Worm (Caenorhabditis elegans) whole organism, late embryonic: ENCODE measurements around the gene rpl-43.
A peak's percentile ranks its signal among the peaks of the same experiment; 100 is the strongest.

Experiments used
- C08G9.2 ChIP-seq: sonication (generic microtip); optimal IDR thresholded peaks from 2 replicates; lab custom pipeline; 2016; ENCODE audit warnings: mild to moderate bottlenecking, missing genetic modification characterization, moderate library complexity, missing compliant biosample characterization
- C38D4.7 ChIP-seq: fragments of 200-800 bp; sonication (Bioruptor generic); optimal IDR thresholded peaks from 2 replicates; lab custom pipeline; 2018; ENCODE audit warnings: mild to moderate bottlenecking, missing genetic modification characterization, moderate library complexity, missing compliant biosample characterization
- F13H6.1 ChIP-seq: sonication (generic microtip); optimal IDR thresholded peaks from 2 replicates; lab custom pipeline; 2016; ENCODE audit warnings: missing genetic modification characterization, missing compliant biosample characterization
- K09A11.1 ChIP-seq: sonication (generic microtip); optimal IDR thresholded peaks from 2 replicates; lab custom pipeline; 2017; ENCODE audit warnings: antibody characterized with exemption, mild to moderate bottlenecking, missing genetic modification characterization, missing compliant biosample characterization; ENCODE audit not compliant: insufficient read depth
- ahr-1 ChIP-seq: sonication (generic microtip); optimal IDR thresholded peaks from 2 replicates; lab custom pipeline; 2016; ENCODE audit warnings: missing genetic modification characterization, missing compliant biosample characterization
- ama-1 ChIP-seq: fragments of 150-350 bp; optimal IDR thresholded peaks from 2 replicates; lab custom pipeline; 2014
- ceh-14 ChIP-seq: sonication (generic microtip); optimal IDR thresholded peaks from 2 replicates; lab custom pipeline; 2016; ENCODE audit warnings: missing genotype, missing genetic modification characterization, missing compliant biosample characterization
- ceh-18 ChIP-seq: sonication (generic microtip); optimal IDR thresholded peaks from 2 replicates; lab custom pipeline; 2016; ENCODE audit warnings: missing genetic modification characterization, missing compliant biosample characterization
- ceh-19 ChIP-seq: fragments of 200-800 bp; sonication (Bioruptor generic); optimal IDR thresholded peaks from 2 replicates; lab custom pipeline; 2018; ENCODE audit warnings: mild to moderate bottlenecking, missing genetic modification characterization, missing compliant biosample characterization
- ceh-2 ChIP-seq: sonication (generic microtip); optimal IDR thresholded peaks from 2 replicates; lab custom pipeline; 2016; ENCODE audit warnings: missing genotype, missing genetic modification characterization, missing compliant biosample characterization
- ceh-22 ChIP-seq: sonication (generic microtip); optimal IDR thresholded peaks from 2 replicates; lab custom pipeline; 2017; ENCODE audit warnings: missing biosample characterization, missing genetic modification characterization
- ceh-24 ChIP-seq: sonication (generic microtip); optimal IDR thresholded peaks from 2 replicates; lab custom pipeline; 2016; ENCODE audit warnings: mild to moderate bottlenecking, missing genetic modification characterization, missing compliant biosample characterization
- ceh-30 ChIP-seq: fragments of 150-350 bp; optimal IDR thresholded peaks from 2 replicates; lab custom pipeline; 2014; ENCODE audit warnings: missing biosample characterization, missing genetic modification characterization
- ceh-45 ChIP-seq: fragments of 200-800 bp; sonication (Bioruptor generic); IDR thresholded peaks from 2 replicates; pipeline ENCODE4 v1.3.6; 2022; ENCODE audit warnings: missing genetic modification reagents, missing genetic modification characterization, missing compliant biosample characterization
- ceh-48 ChIP-seq: sonication (generic microtip); optimal IDR thresholded peaks from 2 replicates; lab custom pipeline; 2016; ENCODE audit warnings: missing genetic modification characterization, inconsistent platforms, missing compliant biosample characterization
- ceh-9 ChIP-seq: sonication (generic microtip); optimal IDR thresholded peaks from 2 replicates; lab custom pipeline; 2016; ENCODE audit warnings: mild to moderate bottlenecking, missing genetic modification characterization, inconsistent platforms, missing compliant biosample characterization
- dmd-4 ChIP-seq: sonication (generic microtip); optimal IDR thresholded peaks from 2 replicates; lab custom pipeline; 2016; ENCODE audit warnings: borderline replicate concordance, missing genetic modification characterization, missing compliant biosample characterization
- dve-1 ChIP-seq: sonication (generic microtip); optimal IDR thresholded peaks from 2 replicates; lab custom pipeline; 2017; ENCODE audit warnings: antibody characterized with exemption, mild to moderate bottlenecking, missing genetic modification characterization, missing compliant biosample characterization
- elt-2 ChIP-seq: sonication (generic microtip); optimal IDR thresholded peaks from 2 replicates; lab custom pipeline; 2016; ENCODE audit warnings: missing genetic modification reagents, missing genetic modification characterization, missing compliant biosample characterization
- fax-1 ChIP-seq: sonication (generic microtip); optimal IDR thresholded peaks from 2 replicates; lab custom pipeline; 2016; ENCODE audit warnings: missing genotype, missing genetic modification characterization, missing compliant biosample characterization
- hlh-13 ChIP-seq: fragments of 200-800 bp; sonication (Bioruptor generic); optimal IDR thresholded peaks from 2 replicates; lab custom pipeline; 2018; ENCODE audit warnings: mild to moderate bottlenecking, missing genetic modification characterization, missing compliant biosample characterization
- hlh-15 ChIP-seq: sonication (generic microtip); optimal IDR thresholded peaks from 2 replicates; lab custom pipeline; 2016; ENCODE audit warnings: missing genetic modification characterization, missing compliant biosample characterization
- hlh-6 ChIP-seq: sonication (generic microtip); optimal IDR thresholded peaks from 2 replicates; lab custom pipeline; 2016; ENCODE audit warnings: missing genotype, missing genetic modification characterization, missing compliant biosample characterization
- lim-6 ChIP-seq: sonication (generic microtip); optimal IDR thresholded peaks from 2 replicates; lab custom pipeline; 2016; ENCODE audit warnings: missing genetic modification characterization, missing compliant biosample characterization
- lin-11 ChIP-seq: fragments of 200-800 bp; sonication (Bioruptor generic); optimal IDR thresholded peaks from 2 replicates; lab custom pipeline; 2018; ENCODE audit warnings: mild to moderate bottlenecking, missing genetic modification characterization, missing compliant biosample characterization
- mec-3 ChIP-seq: sonication (generic microtip); optimal IDR thresholded peaks from 2 replicates; lab custom pipeline; 2016; ENCODE audit warnings: borderline replicate concordance, missing genetic modification characterization, missing compliant biosample characterization
- nfya-1 ChIP-seq: sonication (generic microtip); optimal IDR thresholded peaks from 2 replicates; lab custom pipeline; 2017; ENCODE audit warnings: missing genetic modification characterization, mild to moderate bottlenecking, missing compliant biosample characterization, antibody characterized with exemption, moderate library complexity
- nhr-11 ChIP-seq: fragments of 150-350 bp; optimal IDR thresholded peaks from 2 replicates; lab custom pipeline; 2014; ENCODE audit warnings: missing biosample characterization, missing genetic modification characterization
- npax-4 ChIP-seq: sonication (generic microtip); optimal IDR thresholded peaks from 2 replicates; lab custom pipeline; 2016; ENCODE audit warnings: missing genetic modification characterization, missing compliant biosample characterization
- odd-2 ChIP-seq: sonication (generic microtip); optimal IDR thresholded peaks from 2 replicates; lab custom pipeline; 2017; ENCODE audit warnings: antibody characterized with exemption, mild to moderate bottlenecking, missing genetic modification characterization, missing compliant biosample characterization
- pag-3 ChIP-seq: sonication (generic microtip); optimal IDR thresholded peaks from 2 replicates; lab custom pipeline; 2016; ENCODE audit warnings: missing compliant biosample characterization, missing genetic modification characterization, borderline replicate concordance
- pat-9 ChIP-seq: fragments of 200-800 bp; sonication (Bioruptor generic); optimal IDR thresholded peaks from 2 replicates; lab custom pipeline; 2018; ENCODE audit warnings: mild to moderate bottlenecking, missing genetic modification characterization, moderate library complexity, missing compliant biosample characterization
- pax-1 ChIP-seq: fragments of 150-350 bp; optimal IDR thresholded peaks from 2 replicates; lab custom pipeline; 2014; ENCODE audit warnings: missing biosample characterization, missing genetic modification characterization
- pha-2 ChIP-seq: sonication (generic microtip); optimal IDR thresholded peaks from 2 replicates; lab custom pipeline; 2017; ENCODE audit warnings: mild to moderate bottlenecking, missing genetic modification characterization, missing compliant biosample characterization
- pros-1 ChIP-seq: fragments of 150-350 bp; optimal IDR thresholded peaks from 2 replicates; lab custom pipeline; 2014; ENCODE audit warnings: missing biosample characterization, missing genetic modification reagents, missing genetic modification characterization
- ref-2 ChIP-seq: sonication (generic microtip); optimal IDR thresholded peaks from 2 replicates; lab custom pipeline; 2016; ENCODE audit warnings: missing genetic modification characterization, missing compliant biosample characterization
- rnt-1 ChIP-seq: sonication (generic microtip); optimal IDR thresholded peaks from 2 replicates; lab custom pipeline; 2016; ENCODE audit warnings: missing genetic modification characterization, missing compliant biosample characterization
- sdc-2 ChIP-seq: sonication (generic microtip); optimal IDR thresholded peaks from 2 replicates; lab custom pipeline; 2016; ENCODE audit warnings: missing genotype, missing genetic modification characterization, missing compliant biosample characterization
- sox-2 ChIP-seq: fragments of 200-800 bp; sonication (Bioruptor generic); IDR thresholded peaks from 2 replicates; pipeline ENCODE4 v1.3.6; 2022; ENCODE audit warnings: missing genetic modification reagents, missing genetic modification characterization, missing compliant biosample characterization
- sox-4 ChIP-seq: sonication (generic microtip); optimal IDR thresholded peaks from 2 replicates; lab custom pipeline; 2017; ENCODE audit warnings: mild to moderate bottlenecking, missing genetic modification characterization, inconsistent platforms, missing compliant biosample characterization
- syd-9 ChIP-seq: sonication (generic microtip); optimal IDR thresholded peaks from 2 replicates; lab custom pipeline; 2016; ENCODE audit warnings: mild to moderate bottlenecking, missing genetic modification characterization, moderate library complexity, missing compliant biosample characterization
- ttx-3 ChIP-seq: sonication (generic microtip); optimal IDR thresholded peaks from 2 replicates; lab custom pipeline; 2016; ENCODE audit warnings: missing genetic modification reagents, missing genetic modification characterization, missing compliant biosample characterization
- unc-42 ChIP-seq: sonication (generic microtip); optimal IDR thresholded peaks from 2 replicates; lab custom pipeline; 2016; ENCODE audit warnings: missing genotype, missing genetic modification characterization, missing compliant biosample characterization
- unc-55 ChIP-seq: sonication (generic microtip); optimal IDR thresholded peaks from 2 replicates; lab custom pipeline; 2017; ENCODE audit warnings: missing biosample characterization, missing genetic modification reagents, missing genetic modification characterization
- unc-86 ChIP-seq: sonication (generic microtip); optimal IDR thresholded peaks from 2 replicates; lab custom pipeline; 2016; ENCODE audit warnings: missing genetic modification characterization, missing compliant biosample characterization
- ztf-16 ChIP-seq: sonication (generic microtip); optimal IDR thresholded peaks from 2 replicates; lab custom pipeline; 2017; ENCODE audit warnings: missing genetic modification characterization, missing compliant biosample characterization

rpl-43 gene

DNA sequence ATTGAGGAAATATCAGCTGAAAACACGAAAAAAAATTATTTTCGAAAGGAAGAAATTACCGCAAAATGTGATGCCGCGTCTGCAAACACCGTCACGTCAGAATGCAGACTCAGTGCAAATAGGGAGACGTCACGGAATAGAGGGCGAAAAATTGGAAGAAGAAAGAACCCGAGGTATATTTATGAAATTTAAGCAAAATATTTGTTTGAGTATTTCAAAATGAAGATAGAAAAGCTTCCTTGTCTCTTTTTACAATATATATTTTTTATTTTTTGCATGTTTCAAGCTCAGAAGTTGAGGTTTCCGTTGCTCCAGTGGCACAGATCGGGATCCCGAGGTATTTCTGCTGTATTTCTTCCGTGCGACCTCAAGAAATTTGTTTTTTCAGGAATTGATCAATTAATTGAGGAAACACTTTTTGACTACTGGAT lies 11.2 kb upstream of the rpl-43 start, which contains the start of gene W03H9.2 (continued):
- TF ChIP-seq elt-2 (tag; lab: Kevin White, UChicago) (peak; percentile 92), ceh-30 (no peak), ceh-22 (tag; lab: Kevin White, UChicago) (no peak), ttx-3 (tag; lab: Kevin White, UChicago) (peak; percentile 83), pag-3 (peak; percentile 29), sox-2 (GFP tag; lab: Robert Waterston, UW) (no peak), sdc-2 (tag; lab: Kevin White, UChicago) (peak; percentile 42), sox-4 (tag; lab: Kevin White, UChicago) (peak; percentile 14), unc-42 (tag; lab: Kevin White, UChicago) (peak; percentile 45), lim-6 (tag; lab: Kevin White, UChicago) (peak; percentile 93), ceh-48 (tag; lab: Kevin White, UChicago) (no peak), odd-2 (tag; lab: Kevin White, UChicago) (no peak), mec-3 (peak; percentile 50), syd-9 (tag; lab: Kevin White, UChicago) (peak; percentile 69), hlh-13 (GFP tag; lab: Kevin White, UChicago) (no peak), pat-9 (tag; lab: Kevin White, UChicago) (no peak), unc-55 (GFP tag; lab: Kevin White, UChicago) (no peak), pha-2 (tag; lab: Kevin White, UChicago) (peak; percentile 80), hlh-6 (tag; lab: Kevin White, UChicago) (peak; percentile 38), hlh-15 (peak; percentile 83)

DNA sequence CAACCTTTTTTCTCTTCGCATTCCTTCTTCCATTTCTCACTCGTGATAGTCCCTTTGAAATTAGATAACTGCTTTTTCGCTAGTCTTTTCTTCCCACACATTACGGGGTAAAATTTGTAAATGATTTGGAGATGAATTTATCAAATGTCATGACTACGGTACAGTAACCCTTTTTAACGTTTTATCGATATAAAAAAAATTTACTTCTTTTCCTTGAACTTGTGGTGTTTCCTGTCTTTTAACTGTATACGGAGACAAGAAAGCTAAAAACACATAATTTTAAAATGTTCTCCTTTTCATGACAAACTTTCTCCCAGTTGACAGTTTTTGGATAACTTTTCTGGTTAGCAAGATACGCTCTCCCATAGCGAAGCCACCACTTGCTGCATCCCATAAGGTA lies 5.1 kb upstream of the rpl-43 start, which contains the start of gene W03H9.1:
TSS of gene W03H9.1 (minus strand) at position 101 of the 400 bp plus-strand sequence.
- TF ChIP-seq rnt-1 (no peak), unc-86 (tag; lab: Kevin White, UChicago) (no peak), odd-2 (tag; lab: Kevin White, UChicago) (no peak), ceh-2 (tag; lab: Kevin White, UChicago) (no peak), ceh-18 (tag; lab: Kevin White, UChicago) (no peak)

ce11 chrII:14152274-14152673 lies 2.8 kb upstream of the rpl-43 start:
- no peak for TF ChIP-seq ahr-1 (tag; lab: Kevin White, UChicago)
- TF ChIP-seq ref-2 (tag; lab: Kevin White, UChicago) = no peak
- no peak for TF ChIP-seq pha-2 (tag; lab: Kevin White, UChicago)
- no peak for TF ChIP-seq fax-1 (tag; lab: Kevin White, UChicago)
- TF ChIP-seq ceh-45 (GFP tag; lab: Robert Waterston, UW) = no peak
- TF ChIP-seq elt-2 (tag; lab: Kevin White, UChicago) = no peak
- TF ChIP-seq ama-1 (lab: Kevin White, UChicago) = no peak
- TF ChIP-seq lin-11 (tag; lab: Kevin White, UChicago) = no peak
- TF ChIP-seq unc-55 (GFP tag; lab: Kevin White, UChicago) = no peak
- TF ChIP-seq F13H6.1 (tag; lab: Kevin White, UChicago) = no peak
- TF ChIP-seq syd-9 (tag; lab: Kevin White, UChicago) = no peak
- TF ChIP-seq nhr-11 (tag; lab: Kevin White, UChicago) = no peak
- no peak for TF ChIP-seq ceh-30
- TF ChIP-seq, all 69 proteins: peak for 0

ce11 chrII:14154357-14154756 lies 737 bp upstream of the rpl-43 start, which contains the start of gene Y48B6A.1:
Gene Y48B6A.1, minus strand, starts transcription at chrII:14154373.
- TF ChIP-seq pros-1 (tag; lab: Kevin White, UChicago) (no peak), rnt-1 (peak; percentile 88), dve-1 (tag; lab: Kevin White, UChicago) (peak; percentile 84), nhr-11 (tag; lab: Kevin White, UChicago) (no peak), pax-1 (tag; lab: Kevin White, UChicago) (peak; percentile 84), dmd-4 (no peak), ref-2 (tag; lab: Kevin White, UChicago) (peak; percentile 92), K09A11.1 (tag; lab: Kevin White, UChicago) (peak; percentile 32), ceh-19 (GFP tag; lab: Kevin White, UChicago) (no peak), C08G9.2 (tag; lab: Kevin White, UChicago) (peak; percentile 94), pha-2 (tag; lab: Kevin White, UChicago) (peak; percentile 16), lim-6 (tag; lab: Kevin White, UChicago) (peak; percentile 78), npax-4 (tag; lab: Kevin White, UChicago) (no peak), ceh-24 (no peak), ceh-2 (tag; lab: Kevin White, UChicago) (peak; percentile 89), unc-42 (tag; lab: Kevin White, UChicago) (peak; percentile 89), ztf-16 (tag; lab: Kevin White, UChicago) (peak; percentile 74), ttx-3 (tag; lab: Kevin White, UChicago) (peak; percentile 28), ceh-9 (tag; lab: Kevin White, UChicago) (no peak), C38D4.7 (GFP tag; lab: Kevin White, UChicago) (no peak), nfya-1 (peak; percentile 94), ceh-14 (peak; percentile 82)
